Fruit fly (Drosophila melanogaster): ENCODE measurements around the gene MED30.

MED30 gene

dm6 chr3L:641436-641835 is 12.5 kb downstream of the MED30 start (continued):
- TF ChIP-seq fru (optimal IDR thresholded peaks at IDR 0.05) (no peak), gsb-n (tag; optimal IDR thresholded peaks at IDR 0.05) (no peak), MESR4 (GFP tag; optimal IDR thresholded peaks at IDR 0.05) (no peak), mirr (GFP tag; optimal IDR thresholded peaks at IDR 0.05) (no peak), slou (GFP tag; optimal IDR thresholded peaks at IDR 0.05) (no peak), sima (GFP tag; optimal IDR thresholded peaks at IDR 0.05) (no peak), CG6791 (GFP tag; IDR thresholded peaks at IDR 0.05; ENCODE audit: partially characterized antibody) (no peak), kah (GFP tag; optimal IDR thresholded peaks at IDR 0.05) (peak; percentile 15), tio (GFP tag; optimal IDR thresholded peaks at IDR 0.05) (no peak), Oaz (GFP tag; IDR thresholded peaks at IDR 0.05) (no peak), repo (GFP tag; optimal IDR thresholded peaks at IDR 0.05) (no peak), Fer2 (tag; optimal IDR thresholded peaks at IDR 0.05) (no peak), ro (GFP tag; IDR thresholded peaks at IDR 0.05) (no peak), sqz (GFP tag; optimal IDR thresholded peaks at IDR 0.05) (peak; percentile 66), CG13296 (GFP tag; optimal IDR thresholded peaks at IDR 0.05) (no peak), Dref (GFP tag; IDR thresholded peaks at IDR 0.05) (no peak), CG11398 (GFP tag; optimal IDR thresholded peaks at IDR 0.05) (no peak), z (GFP tag; IDR thresholded peaks at IDR 0.05) (no peak), CG12659 (GFP tag; optimal IDR thresholded peaks at IDR 0.05) (no peak), PHDP (tag; optimal IDR thresholded peaks at IDR 0.05) (no peak), Hand (GFP tag; optimal IDR thresholded peaks at IDR 0.05) (no peak), CG12071 (GFP tag; optimal IDR thresholded peaks at IDR 0.05) (no peak), Xrp1 (GFP tag; IDR thresholded peaks at IDR 0.05) (no peak), CG13123 (GFP tag; optimal IDR thresholded peaks at IDR 0.05) (no peak), jigr1 (GFP tag; IDR thresholded peaks at IDR 0.05) (no peak), CG5180 (GFP tag; optimal IDR thresholded peaks at IDR 0.05) (no peak), HmgZ (tag; optimal IDR thresholded peaks at IDR 0.05) (no peak), CG1024 (GFP tag; IDR thresholded peaks at IDR 0.05) (0 out of 2 replicates have a peak, but pooled peaks have one; percentile 4), twi (tag; optimal IDR thresholded peaks at IDR 0.05) (no peak), zen (tag; optimal IDR thresholded peaks at IDR 0.05) (no peak), Gsc (GFP tag; IDR thresholded peaks at IDR 0.05) (no peak), CG11560 (tag; IDR thresholded peaks at IDR 0.05) (no peak), pan (optimal IDR thresholded peaks at IDR 0.05) (no peak), pan (GFP tag; optimal IDR thresholded peaks at IDR 0.05 in 1 of 2, IDR thresholded peaks at IDR 0.05 in 1 of 2) (no peak), cwo (GFP tag; optimal IDR thresholded peaks at IDR 0.05) (no peak), CG14014 (GFP tag; IDR thresholded peaks at IDR 0.05) (0 out of 2 replicates have a peak, but pooled peaks have one; percentile 14), E2f2 (GFP tag; IDR thresholded peaks at IDR 0.05) (no peak), CG14667 (GFP tag; IDR thresholded peaks at IDR 0.05) (no peak), Atf6 (GFP tag; IDR thresholded peaks at IDR 0.05) (0 out of 2 replicates have a peak, but pooled peaks have one; percentile 17), fd102C (GFP tag; optimal IDR thresholded peaks at IDR 0.05) (no peak), CG31388 (GFP tag; optimal IDR thresholded peaks at IDR 0.05) (no peak), Drgx (GFP tag; IDR thresholded peaks at IDR 0.05) (no peak), Rx (GFP tag; IDR thresholded peaks at IDR 0.05) (no peak), CG8359 (GFP tag; optimal IDR thresholded peaks at IDR 0.05; ENCODE audit: borderline replicate concordance) (no peak), CG34422 (GFP tag; IDR thresholded peaks at IDR 0.05) (no peak), sob (GFP tag; IDR thresholded peaks at IDR 0.05) (peak; percentile 34; the same call in 1 of the 2 replicates), cad (GFP tag; optimal IDR thresholded peaks at IDR 0.05) (no peak), fu2 (GFP tag; optimal IDR thresholded peaks at IDR 0.05) (no peak), Adf1 (GFP tag; IDR thresholded peaks at IDR 0.05) (peak; percentile 32; the same call in 1 of the 2 replicates), Dip3 (GFP tag; optimal IDR thresholded peaks at IDR 0.05) (no peak), CG2120 (GFP tag; optimal IDR thresholded peaks at IDR 0.05) (no peak), CG4820 (GFP tag; optimal IDR thresholded peaks at IDR 0.05) (no peak), CG18011 (GFP tag; optimal IDR thresholded peaks at IDR 0.05) (no peak)

Measured in whole organism, embryonic.